Worm (Caenorhabditis elegans) whole organism, L1 larva: ENCODE results near the gene R02D5.24.

Experiments
- C16A3.4 ChIP-seq: fragments of 150-350 bp; optimal IDR thresholded peaks from 2 replicates; lab custom pipeline; 2014; ENCODE audit warnings: missing biosample characterization, missing genetic modification characterization
- F16B12.6 ChIP-seq: fragments of 150-350 bp; optimal IDR thresholded peaks from 2 replicates; lab custom pipeline; 2014; ENCODE audit warnings: missing biosample characterization, missing genetic modification characterization
- alr-1 ChIP-seq: fragments of 200-800 bp; sonication (Bioruptor generic); optimal IDR thresholded peaks from 2 replicates; lab custom pipeline; 2018; ENCODE audit warnings: borderline replicate concordance, mild to moderate bottlenecking, missing genetic modification characterization, missing compliant biosample characterization
- ama-1 ChIP-seq: fragments of 150-350 bp; optimal IDR thresholded peaks from 2 replicates; lab custom pipeline; 2014
- ces-1 ChIP-seq: fragments of 150-350 bp; optimal IDR thresholded peaks from 2 replicates; lab custom pipeline; 2014; ENCODE audit warnings: missing biosample characterization, missing genetic modification reagents, missing genetic modification characterization
- efl-1 ChIP-seq, 4 experiments: fragments of 150-350 bp; optimal IDR thresholded peaks in 3 of 4; peaks in 1 of 4; 1 replicate in 1 of 4; 2 replicates in 3 of 4; lab custom pipeline; 2014; ENCODE audit warnings: missing biosample characterization in 2 of 4, missing genetic modification characterization in 2 of 4, missing genetic modification reagents in 2 of 4
- efl-3 ChIP-seq: fragments of 200-800 bp; sonication (Bioruptor generic); optimal IDR thresholded peaks from 2 replicates; lab custom pipeline; 2018; ENCODE audit warnings: mild to moderate bottlenecking, missing genetic modification characterization, missing compliant biosample characterization
- egl-13 ChIP-seq: sonication (generic microtip); optimal IDR thresholded peaks from 2 replicates; lab custom pipeline; 2016; ENCODE audit warnings: missing genotype, missing genetic modification reagents, missing genetic modification characterization, missing compliant biosample characterization
- elt-2 ChIP-seq: sonication (generic microtip); optimal IDR thresholded peaks from 2 replicates; lab custom pipeline; 2016; ENCODE audit warnings: missing genetic modification characterization, mild to moderate bottlenecking, inconsistent platforms, missing compliant biosample characterization, missing genetic modification reagents
- elt-3 ChIP-seq, 6 experiments: fragments of 150-350 bp in 1 of 6; sonication (generic microtip); optimal IDR thresholded peaks; 2 replicates each; lab custom pipeline; 2017 to 2018; ENCODE audit warnings: missing biosample characterization in 6 of 6, missing genetic modification characterization in 6 of 6, inconsistent platforms in 1 of 6
- ets-5 ChIP-seq: fragments of 200-800 bp; sonication (Bioruptor generic); IDR thresholded peaks from 2 replicates; pipeline ENCODE4 v1.3.6; 2022; ENCODE audit warnings: missing genetic modification characterization, missing compliant biosample characterization
- fkh-10 ChIP-seq: sonication (generic microtip); optimal IDR thresholded peaks from 2 replicates; lab custom pipeline; 2017; ENCODE audit warnings: missing biosample characterization, missing genetic modification reagents, missing genetic modification characterization
- fkh-4 ChIP-seq: sonication (generic microtip); optimal IDR thresholded peaks from 2 replicates; lab custom pipeline; 2016; ENCODE audit warnings: missing compliant biosample characterization, missing genetic modification characterization, borderline replicate concordance
- fos-1 ChIP-seq: fragments of 150-350 bp; optimal IDR thresholded peaks from 2 replicates; lab custom pipeline; 2014; ENCODE audit warnings: missing biosample characterization, missing genetic modification characterization
- grh-1 ChIP-seq: fragments of 200-800 bp; sonication (Bioruptor generic); IDR thresholded peaks from 2 replicates; pipeline ENCODE4 v1.3.6; 2022; ENCODE audit warnings: missing genetic modification reagents, missing genetic modification characterization, missing compliant biosample characterization
- hlh-4 ChIP-seq: sonication (generic microtip); optimal IDR thresholded peaks from 2 replicates; lab custom pipeline; 2016; ENCODE audit warnings: mild to moderate bottlenecking, missing genetic modification characterization, missing compliant biosample characterization
- hpl-2 ChIP-seq: fragments of 150-350 bp; optimal IDR thresholded peaks from 2 replicates; lab custom pipeline; 2014; ENCODE audit warnings: missing biosample characterization, missing genetic modification reagents, missing genetic modification characterization
- isw-1 ChIP-seq: fragments of 200-800 bp; sonication (Bioruptor generic); IDR thresholded peaks from 2 replicates; pipeline ENCODE4 v1.3.6; 2022; ENCODE audit warnings: missing genetic modification characterization, missing compliant biosample characterization
- lin-13 ChIP-seq: fragments of 150-350 bp; optimal IDR thresholded peaks from 2 replicates; lab custom pipeline; 2014; ENCODE audit warnings: missing biosample characterization, missing genetic modification reagents, missing genetic modification characterization
- lir-3 ChIP-seq: sonication (generic microtip); optimal IDR thresholded peaks from 2 replicates; lab custom pipeline; 2016; ENCODE audit warnings: mild to moderate bottlenecking, missing genetic modification characterization, moderate library complexity, missing compliant biosample characterization; ENCODE audit not compliant: poor library complexity
- nhr-20 ChIP-seq: sonication (generic microtip); optimal IDR thresholded peaks from 2 replicates; lab custom pipeline; 2016; ENCODE audit warnings: mild to moderate bottlenecking, missing genetic modification characterization, missing compliant biosample characterization
- nhr-28 ChIP-seq: fragments of 150-350 bp; optimal IDR thresholded peaks from 2 replicates; lab custom pipeline; 2014; ENCODE audit warnings: missing biosample characterization, missing genetic modification characterization
- nhr-71 ChIP-seq: sonication (generic microtip); optimal IDR thresholded peaks from 2 replicates; lab custom pipeline; 2016; ENCODE audit warnings: mild to moderate bottlenecking, missing genetic modification characterization, moderate library complexity, missing compliant biosample characterization
- nhr-77 ChIP-seq: fragments of 150-350 bp; optimal IDR thresholded peaks from 2 replicates; lab custom pipeline; 2014; ENCODE audit warnings: missing biosample characterization, missing genetic modification characterization
- nhr-84 ChIP-seq: sonication (generic microtip); optimal IDR thresholded peaks from 2 replicates; lab custom pipeline; 2017; ENCODE audit warnings: missing biosample characterization, missing genetic modification characterization
- nhr-85 ChIP-seq: sonication (generic microtip); peaks from one replicate; lab custom pipeline; 2016; ENCODE audit warnings: missing genetic modification characterization, inconsistent platforms, missing compliant biosample characterization
- nhr-90 ChIP-seq: sonication (generic microtip); optimal IDR thresholded peaks from 2 replicates; lab custom pipeline; 2016; ENCODE audit warnings: mild to moderate bottlenecking, missing genetic modification characterization, missing compliant biosample characterization; ENCODE audit not compliant: poor library complexity
- pax-3 ChIP-seq: fragments of 200-800 bp; sonication (Bioruptor generic); optimal IDR thresholded peaks from 2 replicates; lab custom pipeline; 2018; ENCODE audit warnings: mild to moderate bottlenecking, missing genetic modification characterization, moderate library complexity, missing compliant biosample characterization
- snu-23 ChIP-seq: sonication (generic microtip); optimal IDR thresholded peaks from 2 replicates; lab custom pipeline; 2016; ENCODE audit warnings: missing genetic modification characterization, missing compliant biosample characterization
- sox-4 ChIP-seq: sonication (generic microtip); optimal IDR thresholded peaks from 2 replicates; lab custom pipeline; 2016; ENCODE audit warnings: missing genetic modification characterization, missing compliant biosample characterization
- sptf-1 ChIP-seq: fragments of 150-350 bp; optimal IDR thresholded peaks from 2 replicates; lab custom pipeline; 2014; ENCODE audit warnings: missing biosample characterization, missing genetic modification characterization
- tbx-2 ChIP-seq: sonication (generic microtip); optimal IDR thresholded peaks from 2 replicates; lab custom pipeline; 2016; ENCODE audit warnings: missing genetic modification characterization, missing compliant biosample characterization
- unc-130 ChIP-seq: fragments of 150-350 bp; optimal IDR thresholded peaks from 2 replicates; lab custom pipeline; 2017; ENCODE audit warnings: missing biosample characterization, missing genetic modification characterization, inconsistent platforms
- vab-15 ChIP-seq: sonication (generic microtip); optimal IDR thresholded peaks from 2 replicates; lab custom pipeline; 2017; ENCODE audit warnings: missing genotype, mild to moderate bottlenecking, missing genetic modification characterization, missing compliant biosample characterization

R02D5.24 gene

DNA sequence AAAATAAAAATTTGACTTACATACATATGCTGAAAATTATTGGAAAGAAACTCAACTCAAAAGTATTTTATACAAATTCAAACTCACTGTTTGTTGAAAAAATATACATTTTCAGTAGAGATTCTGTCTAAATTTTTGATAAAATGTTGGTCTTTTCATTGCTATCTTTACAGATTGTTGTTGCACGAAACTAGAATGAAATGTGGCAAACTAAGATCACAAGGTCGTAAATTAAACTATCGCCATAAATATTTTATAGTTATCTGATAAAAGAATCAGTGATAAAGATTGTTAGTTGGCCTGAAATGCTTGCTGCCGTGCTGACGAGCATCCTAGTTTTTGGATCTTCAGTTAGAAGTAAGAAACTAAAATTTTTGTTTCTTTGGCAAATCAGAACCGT is 22.2 kb upstream of the R02D5.24 start, which contains the start of gene clec-55:
clec-55 (plus strand) TSS at position 301 of the 400 bp plus-strand sequence.
- TF ChIP-seq nhr-28 (tag; lab: Kevin White, UChicago) (no peak), elt-2 (tag; lab: Kevin White, UChicago) (peak; percentile 40)

DNA sequence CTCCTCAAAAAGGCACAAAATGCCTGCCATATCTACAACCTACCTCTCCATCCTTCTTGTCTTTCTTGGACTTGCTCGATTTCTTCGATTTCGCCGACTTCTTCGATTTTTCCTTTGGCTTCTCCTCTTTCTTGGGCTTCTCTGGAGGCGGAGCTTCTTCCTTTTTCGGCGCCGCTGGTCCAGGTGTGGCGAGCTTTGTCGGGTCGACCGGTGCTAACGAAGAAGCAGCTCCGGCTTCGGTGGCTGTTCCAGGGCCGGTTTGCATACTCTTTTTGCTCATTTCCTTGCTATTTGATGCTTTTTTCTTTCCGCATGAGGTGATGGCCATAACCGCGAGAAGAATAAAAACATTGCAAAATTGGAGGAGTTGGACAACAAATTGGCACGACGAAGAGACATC is 20.6 kb upstream of the R02D5.24 start:
- TF ChIP-seq tbx-2 (tag; lab: Kevin White, UChicago) (no peak), elt-3 (tag; optimal IDR thresholded peaks at IDR 0.05; lab: Kevin White, UChicago) (no peak), nhr-85 (tag; lab: Kevin White, UChicago) (no peak), fos-1 (no peak), nhr-84 (tag; lab: Kevin White, UChicago) (no peak), grh-1 (GFP tag; lab: Robert Waterston, UW) (no peak), ama-1 (lab: Kevin White, UChicago) (no peak), nhr-90 (tag; lab: Kevin White, UChicago) (no peak), snu-23 (GFP tag; lab: Kevin White, UChicago) (no peak), sox-4 (tag; lab: Kevin White, UChicago) (no peak), egl-13 (tag; lab: Kevin White, UChicago) (no peak), nhr-77 (tag; lab: Kevin White, UChicago) (no peak), hlh-4 (tag; lab: Kevin White, UChicago) (no peak), alr-1 (tag; lab: Kevin White, UChicago) (no peak), ces-1 (GFP tag; lab: Kevin White, UChicago) (no peak)

DNA sequence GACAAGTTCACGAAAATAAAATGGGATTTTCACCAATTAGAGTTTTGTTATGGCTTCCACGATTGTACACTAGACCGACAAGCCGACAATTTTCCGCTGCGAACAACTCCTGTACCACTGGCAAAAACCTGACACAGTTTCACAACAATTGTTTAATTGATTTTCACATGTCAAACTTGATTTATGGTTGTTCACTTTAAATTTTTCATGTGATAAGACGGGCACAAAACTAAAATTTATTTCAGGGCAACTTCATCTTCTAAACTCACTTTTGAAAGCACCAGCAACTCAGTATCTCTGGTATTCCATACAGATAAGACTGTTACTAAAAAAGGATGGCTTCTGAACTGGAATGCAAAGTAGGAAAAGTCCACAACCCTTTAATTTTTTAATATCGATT is 19.7 kb upstream of the R02D5.24 start, which contains the start of gene R02D5.7:
R02D5.7 (minus strand) TSS at position 101 of the 400 bp plus-strand sequence.
- TF ChIP-seq F16B12.6 (tag; lab: Kevin White, UChicago) (no peak), efl-3 (no peak), lin-13 (GFP tag; lab: Kevin White, UChicago) (no peak), lir-3 (tag; lab: Kevin White, UChicago) (no peak), nhr-20 (tag; lab: Kevin White, UChicago) (no peak), pax-3 (no peak), fkh-4 (tag; lab: Kevin White, UChicago) (no peak)

DNA sequence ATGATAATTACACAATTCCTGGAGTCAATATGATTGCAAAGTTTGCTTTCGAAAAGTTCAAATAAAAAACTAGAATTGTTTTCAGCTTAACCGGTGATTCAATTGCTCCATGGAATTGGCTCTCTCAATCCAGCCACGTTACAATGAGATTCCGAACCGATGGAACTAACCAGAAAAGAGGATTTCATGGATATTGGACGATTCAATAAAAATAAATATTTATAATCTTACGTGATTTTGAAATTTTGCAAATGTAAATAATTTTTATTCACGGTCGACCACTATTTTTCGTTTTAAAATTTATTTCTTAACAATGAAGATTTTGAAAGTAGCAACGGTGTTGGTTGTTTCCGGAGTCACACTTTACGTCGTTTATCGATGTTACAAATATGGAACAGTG is 19.2 kb upstream of the R02D5.24 start, which contains the start of gene R02D5.10:
R02D5.10 (plus strand) TSS at position 301 of the 400 bp plus-strand sequence.
- TF ChIP-seq nhr-71 (tag; lab: Kevin White, UChicago) (no peak), elt-2 (tag; lab: Kevin White, UChicago) (no peak), elt-3 (tag; optimal IDR thresholded peaks at IDR 0.05; lab: Kevin White, UChicago) (no peak), hpl-2 (GFP tag; lab: Kevin White, UChicago) (no peak), nhr-28 (tag; lab: Kevin White, UChicago) (no peak), fkh-10 (no peak), sptf-1 (tag; lab: Kevin White, UChicago) (no peak), C16A3.4 (no peak), vab-15 (tag; lab: Kevin White, UChicago) (no peak), ets-5 (GFP tag; lab: Robert Waterston, UW) (no peak), isw-1 (GFP tag; lab: Robert Waterston, UW) (no peak), unc-130 (tag; lab: Kevin White, UChicago) (no peak), efl-1 (optimal IDR thresholded peaks at IDR 0.05; lab: Kevin White, UChicago) (no peak), efl-1 (GFP tag; optimal IDR thresholded peaks at IDR 0.05 in 1 of 2; lab: Kevin White, UChicago) (no peak)

DNA sequence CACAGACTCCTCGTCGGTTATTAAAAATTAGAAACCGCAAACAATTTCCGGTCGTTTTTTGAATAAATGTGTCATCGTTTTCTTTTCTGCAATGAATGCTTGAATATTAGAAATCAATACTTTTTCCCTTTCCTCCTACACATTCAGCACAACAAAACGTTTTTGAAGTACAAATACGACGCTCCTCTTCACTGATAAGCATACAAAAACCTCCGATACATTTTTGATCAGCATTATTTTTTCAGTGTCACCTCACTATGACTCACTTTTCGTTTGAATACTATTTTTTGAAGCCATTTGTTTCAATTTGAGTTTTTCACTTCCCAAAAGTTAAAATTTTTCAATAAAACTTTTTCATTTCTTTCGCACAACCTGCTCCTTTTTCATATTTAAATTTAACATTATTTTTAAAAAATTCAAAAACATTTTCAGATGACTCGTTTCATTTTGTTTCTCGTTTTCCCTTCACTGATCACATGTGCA is 18.4 kb upstream of the R02D5.24 start, which contains the start of gene R02D5.3:
R02D5.3 (plus strand) TSS at position 433 of the 483 bp plus-strand sequence.
- TF ChIP-seq nhr-28 (tag; lab: Kevin White, UChicago) (no peak), elt-2 (tag; lab: Kevin White, UChicago) (peak; percentile 34)
